Worm (Caenorhabditis elegans) whole organism, mixed stage, embryonic: ENCODE results near the gene C53A5.11.

Experiments
- lin-13 ChIP-seq: fragments of 150-350 bp; optimal IDR thresholded peaks from 2 replicates; lab custom pipeline; 2014; ENCODE audit warnings: missing biosample characterization, missing genetic modification characterization
- lsy-2 ChIP-seq: fragments of 150-350 bp; optimal IDR thresholded peaks from 2 replicates; lab custom pipeline; 2014; ENCODE audit warnings: missing biosample characterization, missing genetic modification characterization
- mab-5 ChIP-seq: fragments of 150-350 bp; optimal IDR thresholded peaks from 2 replicates; lab custom pipeline; 2014; ENCODE audit warnings: missing biosample characterization, missing genetic modification characterization
- snpc-4 ChIP-seq: fragments of 150-350 bp; optimal IDR thresholded peaks from 2 replicates; lab custom pipeline; 2014; ENCODE audit warnings: missing biosample characterization, missing genetic modification characterization
- unc-39 ChIP-seq: fragments of 150-350 bp; optimal IDR thresholded peaks from 2 replicates; lab custom pipeline; 2014; ENCODE audit warnings: missing biosample characterization, missing genetic modification characterization
- unc-62 ChIP-seq: fragments of 150-350 bp; optimal IDR thresholded peaks from 2 replicates; lab custom pipeline; 2014; ENCODE audit warnings: missing biosample characterization, missing genetic modification reagents, missing genetic modification characterization

DNA sequence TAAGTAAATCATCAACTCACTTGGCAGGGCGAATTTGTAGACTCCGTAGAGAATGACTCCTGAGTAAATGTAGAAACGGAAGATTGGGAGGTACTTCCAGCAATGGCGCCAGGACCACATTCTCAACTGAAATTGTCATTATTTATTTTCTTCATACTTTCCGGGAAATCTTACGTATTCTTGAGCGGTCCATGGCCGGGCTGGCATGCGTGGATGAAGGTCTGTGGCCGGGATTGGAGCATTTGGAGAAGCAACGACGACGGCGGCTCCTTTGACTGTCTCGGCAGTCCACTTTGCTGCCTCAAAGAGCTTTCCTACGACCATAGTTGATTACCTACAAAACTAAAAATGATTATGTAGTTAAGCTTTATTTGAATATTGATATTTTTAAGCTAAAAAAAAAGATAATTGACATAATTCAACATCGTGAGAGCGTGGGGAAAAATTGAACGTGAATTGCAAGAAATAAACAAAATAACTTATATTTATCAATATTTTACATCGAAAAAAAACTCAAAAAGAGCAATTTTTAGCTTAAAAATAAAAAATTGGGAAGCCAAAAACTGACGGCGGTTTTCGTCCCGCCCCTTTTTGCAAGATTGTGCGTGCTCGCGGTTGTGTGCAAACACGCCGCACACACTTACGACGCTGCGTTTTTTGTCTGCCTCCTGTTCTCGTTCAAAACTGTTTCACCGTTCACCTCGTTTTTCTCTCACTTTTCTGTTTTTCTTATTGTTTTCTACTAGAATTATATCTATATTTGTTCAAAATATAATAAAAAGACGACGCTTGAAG, 38.7 kb upstream of the C53A5.11 start, which contains the start of gene ril-1:
- TF ChIP-seq snpc-4 (tag; lab: Kevin White, UChicago) (no peak), mab-5 (tag; lab: Kevin White, UChicago) (no peak), unc-39 (tag; lab: Kevin White, UChicago) (no peak), lin-13 (tag; lab: Kevin White, UChicago) (no peak), unc-62 (GFP tag; lab: Kevin White, UChicago) (no peak), lsy-2 (tag; lab: Kevin White, UChicago) (peak; percentile 58)
